Fruit fly (Drosophila melanogaster) S2 (cell line): ENCODE measurements around the gene Cyp303a1.

Source experiments
- CG8478 ChIP-seq: fragments of >200 bp; optimal IDR thresholded peaks from 2 replicates; lab custom pipeline; 2018
- CTCF ChIP-seq, 2 experiments: fragments of >200 bp; optimal IDR thresholded peaks; 2 replicates each; lab custom pipeline; 2018

dm6 chr2L:16319743-16320142 lies 25.8 kb downstream of the Cyp303a1 start:
- TF ChIP-seq CG8478 (lab: Kevin White, UChicago) (no peak), CTCF (optimal IDR thresholded peaks at IDR 0.05; lab: Kevin White, UChicago) (no peak)
